Worm (Caenorhabditis elegans) whole organism, young adult: ENCODE data around the gene nfki-1.
A peak's percentile ranks its signal among the peaks of the same experiment; 100 is the strongest.

Experiments
- F39B2.1 ChIP-seq: fragments of 200-800 bp; sonication (Bioruptor generic); IDR thresholded peaks from 2 replicates; pipeline ENCODE4 v1.3.6; 2022; ENCODE audit warnings: missing genetic modification reagents, missing genetic modification characterization, missing compliant biosample characterization
- F57A8.1 ChIP-seq: fragments of 200-800 bp; sonication (Bioruptor generic); optimal IDR thresholded peaks from 2 replicates; lab custom pipeline; 2018; ENCODE audit warnings: mild to moderate bottlenecking, missing genetic modification characterization, moderate library complexity, missing compliant biosample characterization
- T07F8.4 ChIP-seq: sonication (generic microtip); optimal IDR thresholded peaks from 2 replicates; lab custom pipeline; 2016; ENCODE audit warnings: mild to moderate bottlenecking, missing genetic modification characterization, moderate library complexity, missing compliant biosample characterization
- T26A5.8 ChIP-seq: sonication (generic microtip); optimal IDR thresholded peaks from 2 replicates; lab custom pipeline; 2016; ENCODE audit warnings: missing genetic modification characterization, missing compliant biosample characterization
- bed-2 ChIP-seq: fragments of 200-800 bp; sonication (Bioruptor generic); IDR thresholded peaks from 2 replicates; pipeline ENCODE4 v1.3.6; 2022; ENCODE audit warnings: missing genetic modification reagents, missing genetic modification characterization, missing compliant biosample characterization
- ccch-3 ChIP-seq: fragments of 200-800 bp; sonication (Bioruptor generic); optimal IDR thresholded peaks from 2 replicates; lab custom pipeline; 2018; ENCODE audit warnings: mild to moderate bottlenecking, missing genetic modification characterization, missing compliant biosample characterization
- dpl-1 ChIP-seq: fragments of 150-350 bp; optimal IDR thresholded peaks from 2 replicates; lab custom pipeline; 2014; ENCODE audit warnings: missing biosample characterization, missing genetic modification reagents, missing genetic modification characterization
- lag-1 ChIP-seq: fragments of 200-800 bp; sonication (Bioruptor generic); IDR thresholded peaks from 2 replicates; pipeline ENCODE4 v1.3.6; 2022; ENCODE audit warnings: missing genetic modification reagents, missing genetic modification characterization, missing compliant biosample characterization
- lin-35 ChIP-seq, 3 experiments: fragments of 150-350 bp in 2 of 3; sonication (generic microtip) in 1 of 3; optimal IDR thresholded peaks; 2 replicates each; lab custom pipeline; 2014 to 2018; ENCODE audit warnings: missing biosample characterization in 3 of 3, missing genetic modification characterization in 3 of 3, missing genetic modification reagents in 3 of 3
- lsl-1 ChIP-seq: fragments of 200-800 bp; sonication (Bioruptor generic); optimal IDR thresholded peaks from 2 replicates; lab custom pipeline; 2018; ENCODE audit warnings: mild to moderate bottlenecking, missing genetic modification characterization, moderate library complexity, missing compliant biosample characterization
- pha-4 ChIP-seq: fragments of 150-350 bp; sonication (generic microtip); optimal IDR thresholded peaks from 2 replicates; lab custom pipeline; 2014; ENCODE audit warnings: missing biosample characterization, missing genetic modification reagents, missing genetic modification characterization
- zfh-2 ChIP-seq: fragments of 200-800 bp; sonication (Bioruptor generic); conservative IDR thresholded peaks from 2 replicates; pipeline ENCODE4 v1.3.6; 2022; ENCODE audit warnings: missing genetic modification reagents, missing genetic modification characterization, missing compliant biosample characterization
- ztf-22 ChIP-seq: fragments of 200-800 bp; sonication (Bioruptor generic); optimal IDR thresholded peaks from 2 replicates; lab custom pipeline; 2018; ENCODE audit warnings: mild to moderate bottlenecking, missing genetic modification characterization, moderate library complexity, missing compliant biosample characterization

- TF ChIP-seq T26A5.8 (tag; lab: Kevin White, UChicago) (no peak), lag-1 (GFP tag; lab: Robert Waterston, UW) (no peak), F57A8.1 (GFP tag; lab: Kevin White, UChicago) (no peak), ztf-22 (GFP tag; lab: Kevin White, UChicago) (no peak), dpl-1 (no peak), zfh-2 (GFP tag; lab: Robert Waterston, UW) (peak; percentile 68), bed-2 (GFP tag; lab: Robert Waterston, UW) (no peak), pha-4 (tag; lab: Kevin White, UChicago) (no peak), ccch-3 (GFP tag; lab: Kevin White, UChicago) (no peak), lin-35 (GFP tag; optimal IDR thresholded peaks at IDR 0.05; lab: Kevin White, UChicago) (no peak), F39B2.1 (GFP tag; lab: Robert Waterston, UW) (no peak), T07F8.4 (tag; lab: Kevin White, UChicago) (no peak), lsl-1 (GFP tag; lab: Kevin White, UChicago) (no peak)
Measured at ce11 chrX:15395723-15396122, 40.7 kb downstream of the nfki-1 start.
